Worm (Caenorhabditis elegans): Measurements from ENCODE around the gene C55A6.11.

Gene C55A6.11

ce11 chrV:11546795-11547194 lies 26.5 kb downstream of the C55A6.11 start, which contains the start of gene F38B7.11:
F38B7.11 (plus strand) TSS chrV:11547095.
- TF ChIP-seq skn-1 (tag; optimal IDR thresholded peaks at IDR 0.05) (no peak), ztf-11 (tag; optimal IDR thresholded peaks at IDR 0.05) (no peak), snpc-4 (tag; optimal IDR thresholded peaks at IDR 0.05) (no peak), nhr-25 (tag; optimal IDR thresholded peaks at IDR 0.05) (no peak), unc-62 (GFP tag; optimal IDR thresholded peaks at IDR 0.05) (no peak), alr-1 (tag; optimal IDR thresholded peaks at IDR 0.05) (no peak), unc-55 (GFP tag; optimal IDR thresholded peaks at IDR 0.05) (no peak), nhr-21 (tag; optimal IDR thresholded peaks at IDR 0.05) (no peak)

ce11 chrV:11548914-11549406 lies 28.6 kb downstream of the C55A6.11 start, which contains the start of the genes F38B7.17 and F38B7.3:
F38B7.17 (minus strand) TSS chrV:11548964.
F38B7.3 (plus strand) TSS chrV:11549107.
- TF ChIP-seq zag-1 (tag; optimal IDR thresholded peaks at IDR 0.05) (no peak), nhr-11 (tag; optimal IDR thresholded peaks at IDR 0.05) (no peak), F13H6.1 (tag; optimal IDR thresholded peaks at IDR 0.05) (peak; percentile 64), peb-1 (tag; optimal IDR thresholded peaks at IDR 0.05) (no peak), alr-1 (tag; optimal IDR thresholded peaks at IDR 0.05) (no peak), nhr-77 (tag; optimal IDR thresholded peaks at IDR 0.05) (no peak), skn-1 (tag; optimal IDR thresholded peaks at IDR 0.05) (no peak), sem-4 (tag; optimal IDR thresholded peaks at IDR 0.05) (no peak), lin-11 (tag; optimal IDR thresholded peaks at IDR 0.05) (no peak), gmeb-1 (tag; optimal IDR thresholded peaks at IDR 0.05) (no peak), C34F6.9 (tag; optimal IDR thresholded peaks at IDR 0.05) (peak; percentile 89), ztf-4 (tag; optimal IDR thresholded peaks at IDR 0.05) (peak; percentile 37), sma-3 (GFP tag; optimal IDR thresholded peaks at IDR 0.05) (no peak), ztf-11 (tag; optimal IDR thresholded peaks at IDR 0.05) (no peak), lsy-2 (tag; optimal IDR thresholded peaks at IDR 0.05) (peak in 1 of 2 experiments; percentile 70), fos-1 (tag; optimal IDR thresholded peaks at IDR 0.05) (peak; percentile 56), blmp-1 (tag; optimal IDR thresholded peaks at IDR 0.05; ENCODE audit: insufficient read depth) (peak; percentile 77), mab-5 (tag; optimal IDR thresholded peaks at IDR 0.05) (no peak), sma-9 (GFP tag; optimal IDR thresholded peaks at IDR 0.05) (peak; percentile 70), sma-9 (tag; optimal IDR thresholded peaks at IDR 0.05) (no peak), nhr-10 (tag; optimal IDR thresholded peaks at IDR 0.05) (no peak), lin-39 (tag; optimal IDR thresholded peaks at IDR 0.05) (no peak), crh-2 (tag; optimal IDR thresholded peaks at IDR 0.05) (peak; percentile 69), unc-62 (GFP tag; optimal IDR thresholded peaks at IDR 0.05) (no peak), nhr-129 (tag; optimal IDR thresholded peaks at IDR 0.05) (peak; percentile 85), nhr-12 (tag; optimal IDR thresholded peaks at IDR 0.05) (no peak), lin-13 (GFP tag; optimal IDR thresholded peaks at IDR 0.05) (peak; percentile 38), egl-27 (tag; optimal IDR thresholded peaks at IDR 0.05) (no peak), snpc-4 (tag; optimal IDR thresholded peaks at IDR 0.05) (no peak), nhr-237 (tag; optimal IDR thresholded peaks at IDR 0.05) (no peak), elt-1 (tag; optimal IDR thresholded peaks at IDR 0.05) (no peak), nhr-25 (tag; optimal IDR thresholded peaks at IDR 0.05) (peak; percentile 78), Y55F3AM.14 (GFP tag; optimal IDR thresholded peaks at IDR 0.05) (no peak), mbf-1 (tag; optimal IDR thresholded peaks at IDR 0.05) (no peak), unc-55 (GFP tag; optimal IDR thresholded peaks at IDR 0.05) (peak; percentile 44), nhr-6 (tag; optimal IDR thresholded peaks at IDR 0.05) (peak; percentile 50), ceh-16 (tag; optimal IDR thresholded peaks at IDR 0.05) (no peak), nhr-21 (tag; optimal IDR thresholded peaks at IDR 0.05) (peak; percentile 64), mdl-1 (tag; optimal IDR thresholded peaks at IDR 0.05) (peak; percentile 69 to 81), R02D3.7 (tag; optimal IDR thresholded peaks at IDR 0.05) (no peak), ZK546.5 (tag; optimal IDR thresholded peaks at IDR 0.05) (no peak), ama-1 (optimal IDR thresholded peaks at IDR 0.05) (peak; percentile 79), elt-3 (tag; optimal IDR thresholded peaks at IDR 0.05) (no peak), ztf-1 (GFP tag; conservative IDR thresholded peaks at IDR 0.05) (no peak)
